Worm (Caenorhabditis elegans): Measurements from ENCODE around the gene Y54G11A.4.
A peak's percentile ranks its signal among the peaks of the same experiment; 100 is the strongest.

The Y54G11A.4 gene

ce11 chrII:14249489-14249888, 43.1 kb upstream of the Y54G11A.4 start (continued):
- TF ChIP-seq zag-1 (tag; optimal IDR thresholded peaks at IDR 0.05), result no peak
- TF ChIP-seq aha-1 (tag; optimal IDR thresholded peaks at IDR 0.05), result no peak
- TF ChIP-seq lsy-2 (tag; optimal IDR thresholded peaks at IDR 0.05), result peak; percentile 40 to 54
- TF ChIP-seq nhr-20 (tag; optimal IDR thresholded peaks at IDR 0.05), result peak; percentile 52
- no peak for TF ChIP-seq pag-3 (tag; optimal IDR thresholded peaks at IDR 0.05; ENCODE audit: borderline replicate concordance, insufficient read depth)
- TF ChIP-seq nhr-84 (tag; optimal IDR thresholded peaks at IDR 0.05), result no peak
- no peak for TF ChIP-seq mab-9 (GFP tag; IDR thresholded peaks at IDR 0.05)
- peak; percentile 46 for TF ChIP-seq nhr-47 (tag; optimal IDR thresholded peaks at IDR 0.05)
- TF ChIP-seq pqm-1 (tag; optimal IDR thresholded peaks at IDR 0.05), result no peak
- TF ChIP-seq hlh-17 (GFP tag; optimal IDR thresholded peaks at IDR 0.05; ENCODE audit: borderline replicate concordance), result no peak
- TF ChIP-seq fkh-10 (GFP tag; optimal IDR thresholded peaks at IDR 0.05), result no peak
- no peak for TF ChIP-seq lin-39 (tag; optimal IDR thresholded peaks at IDR 0.05)
- TF ChIP-seq ceh-90 (tag; optimal IDR thresholded peaks at IDR 0.05), result no peak
- TF ChIP-seq fos-1 (tag; optimal IDR thresholded peaks at IDR 0.05), result no peak
- no peak for TF ChIP-seq nhr-76 (tag; optimal IDR thresholded peaks at IDR 0.05)
- no peak for TF ChIP-seq Y116A8C.19 (tag; optimal IDR thresholded peaks at IDR 0.05; ENCODE audit: borderline replicate concordance)
- peak; percentile 74 for TF ChIP-seq lin-14 (GFP tag; optimal IDR thresholded peaks at IDR 0.05)
- TF ChIP-seq irx-1 (tag; optimal IDR thresholded peaks at IDR 0.05), result no peak
- no peak for TF ChIP-seq unc-62 (GFP tag; optimal IDR thresholded peaks at IDR 0.05)
- TF ChIP-seq nhr-12 (tag; optimal IDR thresholded peaks at IDR 0.05), result no peak
- TF ChIP-seq lin-15B (tag; optimal IDR thresholded peaks at IDR 0.05), result no peak
- no peak for TF ChIP-seq ceh-8 (GFP tag; optimal IDR thresholded peaks at IDR 0.05)
- TF ChIP-seq mef-2 (tag; optimal IDR thresholded peaks at IDR 0.05), result no peak
- TF ChIP-seq hlh-4 (tag; optimal IDR thresholded peaks at IDR 0.05), result no peak
- no peak for TF ChIP-seq fkh-4 (tag; optimal IDR thresholded peaks at IDR 0.05; ENCODE audit: borderline replicate concordance)
- TF ChIP-seq nhr-237 (tag; optimal IDR thresholded peaks at IDR 0.05), result no peak
- TF ChIP-seq aly-2 (tag; optimal IDR thresholded peaks at IDR 0.05), result no peak
- peak; percentile 50 for TF ChIP-seq mep-1 (tag; optimal IDR thresholded peaks at IDR 0.05)
- TF ChIP-seq ztf-11 (tag; optimal IDR thresholded peaks at IDR 0.05), result no peak
- TF ChIP-seq elt-2 (tag; optimal IDR thresholded peaks at IDR 0.05), result no peak
- TF ChIP-seq pax-3 (tag; optimal IDR thresholded peaks at IDR 0.05), result no peak
- peak; percentile 23 for TF ChIP-seq dsc-1 (tag; optimal IDR thresholded peaks at IDR 0.05)
- TF ChIP-seq ets-5 (GFP tag; IDR thresholded peaks at IDR 0.05), result no peak
- peak; percentile 16 for TF ChIP-seq skn-1 (tag; optimal IDR thresholded peaks at IDR 0.05)
- TF ChIP-seq efl-3 (GFP tag; optimal IDR thresholded peaks at IDR 0.05), result no peak
- TF ChIP-seq nhr-11 (tag; optimal IDR thresholded peaks at IDR 0.05), result no peak

DNA sequence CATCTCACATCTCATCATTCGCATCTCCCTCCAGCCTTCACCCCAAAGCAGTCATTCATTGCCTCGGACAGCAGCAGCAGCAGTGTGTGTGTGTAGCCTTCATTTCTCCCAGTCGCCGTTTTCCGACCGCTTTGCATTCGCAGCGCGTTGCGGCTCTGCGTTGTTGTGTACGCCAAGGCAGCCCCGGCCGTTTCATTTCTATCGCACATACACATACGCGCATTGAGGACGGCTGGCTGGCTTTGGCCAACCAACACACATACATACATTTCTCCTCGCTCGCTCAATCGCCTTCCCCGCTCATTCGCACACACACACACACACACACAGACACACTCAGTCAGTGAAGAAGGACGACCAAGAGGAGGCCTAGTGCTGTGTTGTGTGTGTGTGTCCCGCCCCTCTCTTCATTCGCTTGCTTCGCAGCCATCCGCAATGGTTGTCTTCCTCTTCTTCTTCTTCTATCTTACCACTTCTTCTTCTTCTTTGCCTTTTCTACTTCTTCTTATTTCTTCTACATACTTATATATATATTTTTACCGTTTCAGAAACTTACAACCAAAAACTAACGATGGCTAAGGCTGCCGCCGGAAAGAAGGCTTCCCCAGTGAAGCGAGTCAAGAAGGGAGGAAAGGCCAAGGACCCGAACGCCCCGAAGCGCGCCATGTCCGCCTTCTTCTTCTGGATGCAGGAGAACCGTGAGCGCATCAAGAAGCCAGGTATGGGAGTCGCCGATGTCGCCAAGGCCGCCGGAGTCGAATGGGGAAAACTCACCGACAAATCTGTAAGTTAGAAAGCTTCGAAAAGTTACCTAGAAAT, 42.3 kb upstream of the Y54G11A.4 start, which contains the start of gene hmg-1.1:
TSS of gene hmg-1.1 (plus strand) at position 549 of the 819 bp plus-strand sequence.
- no peak for TF ChIP-seq ceh-63 (GFP tag; optimal IDR thresholded peaks at IDR 0.05)
- TF ChIP-seq unc-86 (tag; optimal IDR thresholded peaks at IDR 0.05), result peak; percentile 64
- peak; percentile 70 to 79 for TF ChIP-seq lin-35 (GFP tag; optimal IDR thresholded peaks at IDR 0.05)
- TF ChIP-seq C16A3.4 (tag; optimal IDR thresholded peaks at IDR 0.05), result peak; percentile 60
- peak; percentile 8 for TF ChIP-seq lin-15B (tag; optimal IDR thresholded peaks at IDR 0.05)
- peak; percentile 14 for TF ChIP-seq nhr-85 (tag)
- TF ChIP-seq grh-1 (GFP tag; IDR thresholded peaks at IDR 0.05), result no peak
- no peak for TF ChIP-seq hpl-2 (GFP tag; optimal IDR thresholded peaks at IDR 0.05)
- no peak for TF ChIP-seq lin-39 (tag; optimal IDR thresholded peaks at IDR 0.05)
- TF ChIP-seq hlh-4 (tag; optimal IDR thresholded peaks at IDR 0.05), result no peak
- no peak for TF ChIP-seq nhr-28 (tag; optimal IDR thresholded peaks at IDR 0.05)
- TF ChIP-seq mef-2 (tag; optimal IDR thresholded peaks at IDR 0.05), result no peak
- TF ChIP-seq zip-4 (GFP tag; optimal IDR thresholded peaks at IDR 0.05), result no peak
- TF ChIP-seq nhr-19 (GFP tag; conservative IDR thresholded peaks at IDR 0.05), result peak; percentile 47
- TF ChIP-seq fos-1 (tag; optimal IDR thresholded peaks at IDR 0.05), result peak; percentile 56
- peak; percentile 77 for TF ChIP-seq swsn-7 (tag; optimal IDR thresholded peaks at IDR 0.05)
- TF ChIP-seq xbp-1 (tag; optimal IDR thresholded peaks at IDR 0.05), result peak; percentile 57
- peak; percentile 70 for TF ChIP-seq tbx-2 (tag; optimal IDR thresholded peaks at IDR 0.05)
- TF ChIP-seq snu-23 (GFP tag; optimal IDR thresholded peaks at IDR 0.05), result peak; percentile 85
- TF ChIP-seq unc-130 (tag; optimal IDR thresholded peaks at IDR 0.05), result peak; percentile 43
- peak; percentile 38 for TF ChIP-seq F16B12.6 (tag; optimal IDR thresholded peaks at IDR 0.05)
- TF ChIP-seq lsy-2 (tag; optimal IDR thresholded peaks at IDR 0.05), result peak; percentile 35 to 76
- peak; percentile 57 for TF ChIP-seq dsc-1 (tag; optimal IDR thresholded peaks at IDR 0.05)

Data from whole organism, L1 larva.